Worm (Caenorhabditis elegans): Measurements from ENCODE around the gene F23H12.3.

The F23H12.3 gene

ce11 chrV:12296122-12296521 is 48.8 kb upstream of the F23H12.3 start (continued):
- TF ChIP-seq egl-43 (GFP tag; IDR thresholded peaks at IDR 0.05) = no peak
- no peak for TF ChIP-seq nhr-41 (GFP tag; IDR thresholded peaks at IDR 0.05)
- TF ChIP-seq mdt-29 (GFP tag; IDR thresholded peaks at IDR 0.05) = no peak
- peak; percentile 18 for TF ChIP-seq nhr-77 (tag; optimal IDR thresholded peaks at IDR 0.05)
- TF ChIP-seq ctbp-1 (GFP tag; IDR thresholded peaks at IDR 0.05) = no peak
- TF ChIP-seq zip-11 (GFP tag; IDR thresholded peaks at IDR 0.05) = no peak
- TF ChIP-seq dpl-1 (GFP tag; optimal IDR thresholded peaks at IDR 0.05) = no peak
- no peak for TF ChIP-seq madf-5 (GFP tag; IDR thresholded peaks at IDR 0.05)
- TF ChIP-seq hlh-30 (tag; optimal IDR thresholded peaks at IDR 0.05; ENCODE audit: insufficient read depth) = no peak
- TF ChIP-seq daf-16 (GFP tag; optimal IDR thresholded peaks at IDR 0.05) = no peak
- TF ChIP-seq daf-16 (tag; optimal IDR thresholded peaks at IDR 0.05) = peak; percentile 43
- no peak for TF ChIP-seq attf-4 (tag; optimal IDR thresholded peaks at IDR 0.05)
- TF ChIP-seq pqm-1 (tag; optimal IDR thresholded peaks at IDR 0.05) = peak; percentile 51
- no peak for TF ChIP-seq ztf-11 (tag; optimal IDR thresholded peaks at IDR 0.05)
- no peak for TF ChIP-seq mxl-3 (GFP tag; optimal IDR thresholded peaks at IDR 0.05)

ce11 chrV:12296794-12297193 is 48.2 kb upstream of the F23H12.3 start:
- TF ChIP-seq nhr-42 (GFP tag; IDR thresholded peaks at IDR 0.05) (no peak), hmg-1.1 (GFP tag; IDR thresholded peaks at IDR 0.05) (no peak), mxl-3 (GFP tag; optimal IDR thresholded peaks at IDR 0.05) (peak; percentile 65), php-3 (GFP tag; IDR thresholded peaks at IDR 0.05) (no peak), hlh-30 (tag; optimal IDR thresholded peaks at IDR 0.05; ENCODE audit: insufficient read depth) (peak; percentile 47), hlh-11 (tag; optimal IDR thresholded peaks at IDR 0.05) (peak; percentile 1), mdl-1 (tag; optimal IDR thresholded peaks at IDR 0.05) (peak in 1 of 2 experiments; percentile 29), zip-11 (GFP tag; IDR thresholded peaks at IDR 0.05) (no peak), snpc-4 (tag; optimal IDR thresholded peaks at IDR 0.05) (no peak), dpl-1 (GFP tag; optimal IDR thresholded peaks at IDR 0.05) (no peak), ZK546.5 (tag; optimal IDR thresholded peaks at IDR 0.05) (no peak), mdt-29 (GFP tag; IDR thresholded peaks at IDR 0.05) (no peak), duxl-1 (tag; optimal IDR thresholded peaks at IDR 0.05; ENCODE audit: poor library complexity) (no peak), lin-15B (tag; optimal IDR thresholded peaks at IDR 0.05) (no peak), aha-1 (tag) (no peak), madf-5 (GFP tag; IDR thresholded peaks at IDR 0.05) (no peak), zag-1 (tag; optimal IDR thresholded peaks at IDR 0.05) (no peak), nhr-237 (tag; optimal IDR thresholded peaks at IDR 0.05) (no peak), nhr-10 (tag; optimal IDR thresholded peaks at IDR 0.05) (no peak)

ce11 chrV:12298184-12298583 is 46.8 kb upstream of the F23H12.3 start:
- TF ChIP-seq mxl-3 (GFP tag; optimal IDR thresholded peaks at IDR 0.05) = no peak
- no peak for TF ChIP-seq ceh-32 (tag; optimal IDR thresholded peaks at IDR 0.05; ENCODE audit: poor library complexity)
- no peak for TF ChIP-seq ztf-7 (tag; optimal IDR thresholded peaks at IDR 0.05)
- peak; percentile 40 for TF ChIP-seq dve-1 (tag; optimal IDR thresholded peaks at IDR 0.05; ENCODE audit: insufficient read depth)
- peak; percentile 70 for TF ChIP-seq aha-1 (tag)
- TF ChIP-seq arid-1 (GFP tag; conservative IDR thresholded peaks at IDR 0.05) = no peak
- TF ChIP-seq nhr-48 (tag; optimal IDR thresholded peaks at IDR 0.05) = no peak
- TF ChIP-seq mes-2 (tag; optimal IDR thresholded peaks at IDR 0.05; ENCODE audit: poor library complexity, severe bottlenecking) = no peak
- no peak for TF ChIP-seq nhr-77 (tag; optimal IDR thresholded peaks at IDR 0.05)
- peak; percentile 48 for TF ChIP-seq nhr-28 (tag; optimal IDR thresholded peaks at IDR 0.05)
- no peak for TF ChIP-seq nhr-76 (tag; optimal IDR thresholded peaks at IDR 0.05)
- TF ChIP-seq madf-9 (GFP tag; conservative IDR thresholded peaks at IDR 0.05) = no peak
- TF ChIP-seq fkh-10 (GFP tag; optimal IDR thresholded peaks at IDR 0.05) = no peak
- peak in 1 of 2 experiments; percentile 83 for TF ChIP-seq unc-62 (GFP tag; optimal IDR thresholded peaks at IDR 0.05 in 1 of 2)
- no peak for TF ChIP-seq unc-62 (tag; optimal IDR thresholded peaks at IDR 0.05)
- no peak for TF ChIP-seq daf-8 (GFP tag; IDR thresholded peaks at IDR 0.05)
- no peak for TF ChIP-seq R02D3.7 (tag; optimal IDR thresholded peaks at IDR 0.05)
- no peak for TF ChIP-seq unc-130 (GFP tag; optimal IDR thresholded peaks at IDR 0.05)
- peak; percentile 10 for TF ChIP-seq hlh-11 (tag; optimal IDR thresholded peaks at IDR 0.05)
- TF ChIP-seq duxl-1 (tag; optimal IDR thresholded peaks at IDR 0.05; ENCODE audit: poor library complexity) = no peak
- TF ChIP-seq dmd-6 (GFP tag; IDR thresholded peaks at IDR 0.05) = peak; percentile 42; the same call in 1 of the 2 replicates
- TF ChIP-seq lin-39 (tag; optimal IDR thresholded peaks at IDR 0.05) = no peak
- peak; percentile 83 for TF ChIP-seq pqm-1 (tag; optimal IDR thresholded peaks at IDR 0.05)
- no peak for TF ChIP-seq saeg-2 (GFP tag; IDR thresholded peaks at IDR 0.05)
- TF ChIP-seq fos-1 (tag; optimal IDR thresholded peaks at IDR 0.05) = no peak
- TF ChIP-seq Y48G9A.11 (GFP tag; IDR thresholded peaks at IDR 0.05) = no peak
- TF ChIP-seq vab-7 (GFP tag; IDR thresholded peaks at IDR 0.05) = no peak
